Worm (Caenorhabditis elegans): Measurements from ENCODE around the gene T23F11.4.

- TF ChIP-seq lin-29 (GFP tag; IDR thresholded peaks at IDR 0.05) (no peak), duxl-1 (tag; optimal IDR thresholded peaks at IDR 0.05; ENCODE audit: poor library complexity) (no peak), ces-1 (GFP tag; optimal IDR thresholded peaks at IDR 0.05) (no peak), mes-2 (tag; optimal IDR thresholded peaks at IDR 0.05; ENCODE audit: poor library complexity, severe bottlenecking) (no peak), fos-1 (tag; optimal IDR thresholded peaks at IDR 0.05) (no peak), skn-1 (tag; optimal IDR thresholded peaks at IDR 0.05) (no peak), T26A8.4 (GFP tag; IDR thresholded peaks at IDR 0.05) (no peak), nhr-28 (tag; optimal IDR thresholded peaks at IDR 0.05) (peak; percentile 97), pha-4 (GFP tag; IDR thresholded peaks at IDR 0.05) (no peak), pha-4 (tag; optimal IDR thresholded peaks at IDR 0.05) (no peak), egl-43 (GFP tag; IDR thresholded peaks at IDR 0.05) (no peak), nhr-102 (tag; optimal IDR thresholded peaks at IDR 0.05) (no peak), nhr-11 (tag; optimal IDR thresholded peaks at IDR 0.05) (no peak), unc-39 (tag; optimal IDR thresholded peaks at IDR 0.05) (no peak), mdl-1 (tag; optimal IDR thresholded peaks at IDR 0.05) (peak in 1 of 2 experiments; percentile 6)
Observed at ce11 chrIII:4668073-4668472, 2.9 kb upstream of the T23F11.4 start.
